Worm (Caenorhabditis elegans) whole organism, young adult: ENCODE data around the gene Y62H9A.2.

Experiments used
- B0019.2 ChIP-seq: fragments of 200-800 bp; sonication (Bioruptor generic); conservative IDR thresholded peaks from 2 replicates; pipeline ENCODE4 v1.3.6; 2022; ENCODE audit warnings: missing genetic modification reagents, missing genetic modification characterization, missing compliant biosample characterization
- C06A6.2 ChIP-seq: fragments of 200-800 bp; sonication (Bioruptor generic); conservative IDR thresholded peaks from 2 replicates; pipeline ENCODE4 v1.3.6; 2022; ENCODE audit warnings: missing genetic modification characterization, missing compliant biosample characterization
- F10E7.11 ChIP-seq: sonication (generic microtip); optimal IDR thresholded peaks from 2 replicates; lab custom pipeline; 2017; ENCODE audit warnings: mild to moderate bottlenecking, missing genetic modification characterization, moderate library complexity, missing compliant biosample characterization
- F37B4.10 ChIP-seq: fragments of 200-800 bp; sonication (Bioruptor generic); IDR thresholded peaks from 2 replicates; pipeline ENCODE4 v1.3.6; 2022; ENCODE audit warnings: missing genetic modification characterization, missing compliant biosample characterization
- F39B2.1 ChIP-seq: fragments of 200-800 bp; sonication (Bioruptor generic); IDR thresholded peaks from 2 replicates; pipeline ENCODE4 v1.3.6; 2022; ENCODE audit warnings: missing genetic modification reagents, missing genetic modification characterization, missing compliant biosample characterization
- F49E8.2 ChIP-seq: sonication (generic microtip); optimal IDR thresholded peaks from 3 replicates; lab custom pipeline; 2017; ENCODE audit warnings: missing genetic modification characterization, mild to moderate bottlenecking, missing compliant biosample characterization, antibody characterized with exemption, moderate library complexity; ENCODE audit not compliant: insufficient read depth
- F52B5.7 ChIP-seq: sonication (generic microtip); optimal IDR thresholded peaks from 2 replicates; lab custom pipeline; 2016; ENCODE audit warnings: mild to moderate bottlenecking, missing genetic modification characterization, missing compliant biosample characterization
- F57A8.1 ChIP-seq: fragments of 200-800 bp; sonication (Bioruptor generic); optimal IDR thresholded peaks from 2 replicates; lab custom pipeline; 2018; ENCODE audit warnings: mild to moderate bottlenecking, missing genetic modification characterization, moderate library complexity, missing compliant biosample characterization
- K12H6.12 ChIP-seq: fragments of 200-800 bp; sonication (Bioruptor generic); optimal IDR thresholded peaks from 2 replicates; lab custom pipeline; 2018; ENCODE audit warnings: mild to moderate bottlenecking, missing genetic modification characterization, missing compliant biosample characterization
- Y53G8AR.9 ChIP-seq: fragments of 200-800 bp; sonication (Bioruptor generic); conservative IDR thresholded peaks from 2 replicates; pipeline ENCODE4 v1.3.6; 2022; ENCODE audit warnings: missing genetic modification reagents, missing genetic modification characterization, missing compliant biosample characterization
- Y67H2A.10 ChIP-seq: fragments of 200-800 bp; sonication (Bioruptor generic); conservative IDR thresholded peaks from 2 replicates; pipeline ENCODE4 v1.3.6; 2022; ENCODE audit warnings: missing genetic modification reagents, missing genetic modification characterization, missing compliant biosample characterization
- aptf-3 ChIP-seq: fragments of 200-800 bp; sonication (Bioruptor generic); IDR thresholded peaks from 2 replicates; pipeline ENCODE4 v1.3.6; 2022; ENCODE audit warnings: missing genetic modification characterization, missing compliant biosample characterization
- athp-1 ChIP-seq: sonication (generic microtip); optimal IDR thresholded peaks from 2 replicates; lab custom pipeline; 2017; ENCODE audit warnings: mild to moderate bottlenecking, missing genetic modification characterization, missing compliant biosample characterization
- bed-2 ChIP-seq: fragments of 200-800 bp; sonication (Bioruptor generic); IDR thresholded peaks from 2 replicates; pipeline ENCODE4 v1.3.6; 2022; ENCODE audit warnings: missing genetic modification reagents, missing genetic modification characterization, missing compliant biosample characterization
- cebp-1 ChIP-seq, 2 experiments: fragments of 200-800 bp in 1 of 2; sonication (Bioruptor generic) in 1 of 2; sonication (generic microtip) in 1 of 2; IDR thresholded peaks in 1 of 2; optimal IDR thresholded peaks in 1 of 2; 2 replicates each; pipeline versions ENCODE4 v1.3.6 to Lab custom; 2017 to 2022; ENCODE audit warnings: missing compliant biosample characterization in 2 of 2, missing genetic modification characterization in 2 of 2, mild to moderate bottlenecking in 1 of 2, missing genetic modification reagents in 1 of 2, moderate library complexity in 1 of 2
- cebp-2 ChIP-seq: fragments of 200-800 bp; sonication (Bioruptor generic); IDR thresholded peaks from 2 replicates; pipeline ENCODE4 v1.3.6; 2022; ENCODE audit warnings: missing genetic modification characterization, missing compliant biosample characterization
- ceh-58 ChIP-seq: fragments of 200-800 bp; sonication (Bioruptor generic); IDR thresholded peaks from 2 replicates; pipeline ENCODE4 v1.3.6; 2022; ENCODE audit warnings: missing genetic modification characterization, missing compliant biosample characterization
- ceh-91 ChIP-seq: fragments of 200-800 bp; sonication (Bioruptor generic); IDR thresholded peaks from 2 replicates; pipeline ENCODE4 v1.3.6; 2022; ENCODE audit warnings: missing genetic modification reagents, missing genetic modification characterization, missing compliant biosample characterization
- die-1 ChIP-seq: sonication (generic microtip); optimal IDR thresholded peaks from 2 replicates; lab custom pipeline; 2016; ENCODE audit warnings: missing genotype, mild to moderate bottlenecking, missing genetic modification characterization, missing compliant biosample characterization
- dpl-1 ChIP-seq: fragments of 150-350 bp; optimal IDR thresholded peaks from 2 replicates; lab custom pipeline; 2014; ENCODE audit warnings: missing biosample characterization, missing genetic modification reagents, missing genetic modification characterization
- efl-1 ChIP-seq: fragments of 150-350 bp; optimal IDR thresholded peaks from 2 replicates; lab custom pipeline; 2014; ENCODE audit warnings: missing biosample characterization, missing genetic modification reagents, missing genetic modification characterization
- egl-18 ChIP-seq: fragments of 200-800 bp; sonication (Bioruptor generic); IDR thresholded peaks from 2 replicates; pipeline ENCODE4 v1.3.6; 2022; ENCODE audit warnings: missing genetic modification reagents, missing genetic modification characterization, missing compliant biosample characterization
- ekl-4 ChIP-seq: fragments of 200-800 bp; sonication (Bioruptor generic); IDR thresholded peaks from 2 replicates; pipeline ENCODE4 v1.3.6; 2022; ENCODE audit warnings: missing genetic modification reagents, missing genetic modification characterization, missing compliant biosample characterization
- gei-17 ChIP-seq: fragments of 200-800 bp; sonication (Bioruptor generic); optimal IDR thresholded peaks from 2 replicates; lab custom pipeline; 2018; ENCODE audit warnings: mild to moderate bottlenecking, missing genetic modification characterization, missing compliant biosample characterization
- hlh-12 ChIP-seq: sonication (generic microtip); optimal IDR thresholded peaks from 2 replicates; lab custom pipeline; 2016; ENCODE audit warnings: missing genetic modification characterization, missing compliant biosample characterization
- let-607 ChIP-seq, 2 experiments: fragments of 200-800 bp in 1 of 2; sonication (Bioruptor generic) in 1 of 2; sonication (generic microtip) in 1 of 2; optimal IDR thresholded peaks; 2 replicates each; lab custom pipeline; 2016 to 2018; ENCODE audit warnings: mild to moderate bottlenecking in 2 of 2, missing compliant biosample characterization in 2 of 2, missing genetic modification characterization in 2 of 2, moderate library complexity in 2 of 2, missing genotype in 1 of 2
- lin-26 ChIP-seq: fragments of 200-800 bp; sonication (Bioruptor generic); IDR thresholded peaks from 2 replicates; pipeline ENCODE4 v1.3.6; 2022; ENCODE audit warnings: missing genetic modification reagents, missing genetic modification characterization, missing compliant biosample characterization
- lin-54 ChIP-seq: fragments of 200-800 bp; sonication (Bioruptor generic); optimal IDR thresholded peaks from 2 replicates; lab custom pipeline; 2018; ENCODE audit warnings: mild to moderate bottlenecking, missing genetic modification characterization, missing compliant biosample characterization
- lsy-27 ChIP-seq: sonication (generic microtip); optimal IDR thresholded peaks from 2 replicates; lab custom pipeline; 2017; ENCODE audit warnings: missing genetic modification characterization, mild to moderate bottlenecking, missing compliant biosample characterization, antibody characterized with exemption, missing genotype, borderline replicate concordance; ENCODE audit not compliant: insufficient read depth
- madf-10 ChIP-seq: sonication (generic microtip); optimal IDR thresholded peaks from 2 replicates; lab custom pipeline; 2016; ENCODE audit warnings: mild to moderate bottlenecking, missing genetic modification characterization, missing compliant biosample characterization
- madf-6 ChIP-seq: fragments of 200-800 bp; sonication (Bioruptor generic); IDR thresholded peaks from 2 replicates; pipeline ENCODE4 v1.3.6; 2022; ENCODE audit warnings: missing genetic modification reagents, missing genetic modification characterization, missing compliant biosample characterization
- madf-8 ChIP-seq: fragments of 200-800 bp; sonication (Bioruptor generic); conservative IDR thresholded peaks from 2 replicates; pipeline ENCODE4 v1.3.6; 2022; ENCODE audit warnings: missing genetic modification reagents, missing genetic modification characterization, missing compliant biosample characterization
- mes-4 ChIP-seq: sonication (generic microtip); optimal IDR thresholded peaks from 2 replicates; lab custom pipeline; 2016; ENCODE audit warnings: missing genotype, missing genetic modification characterization, missing compliant biosample characterization
- mxl-1 ChIP-seq: sonication (generic microtip); optimal IDR thresholded peaks from 2 replicates; lab custom pipeline; 2016; ENCODE audit warnings: missing genetic modification characterization, missing compliant biosample characterization
- nfya-1 ChIP-seq: sonication (generic microtip); optimal IDR thresholded peaks from 2 replicates; lab custom pipeline; 2017; ENCODE audit warnings: antibody characterized with exemption, missing compliant biosample characterization, missing genetic modification characterization, borderline replicate concordance; ENCODE audit not compliant: insufficient read depth
- nhr-179 ChIP-seq: sonication (generic microtip); optimal IDR thresholded peaks from 2 replicates; lab custom pipeline; 2016; ENCODE audit warnings: mild to moderate bottlenecking, missing genetic modification characterization, missing compliant biosample characterization
- nhr-27 ChIP-seq: fragments of 200-800 bp; sonication (Bioruptor generic); optimal IDR thresholded peaks from 2 replicates; lab custom pipeline; 2018; ENCODE audit warnings: mild to moderate bottlenecking, missing genetic modification characterization, moderate library complexity, missing compliant biosample characterization
- nhr-80 ChIP-seq: sonication (generic microtip); optimal IDR thresholded peaks from 2 replicates; lab custom pipeline; 2016; ENCODE audit warnings: missing genetic modification characterization, missing compliant biosample characterization
- nhr-90 ChIP-seq: sonication (generic microtip); optimal IDR thresholded peaks from 2 replicates; lab custom pipeline; 2016; ENCODE audit warnings: missing genotype, mild to moderate bottlenecking, missing genetic modification characterization, missing compliant biosample characterization
- pha-4 ChIP-seq: fragments of 150-350 bp; sonication (generic microtip); optimal IDR thresholded peaks from 2 replicates; lab custom pipeline; 2014; ENCODE audit warnings: missing biosample characterization, missing genetic modification reagents, missing genetic modification characterization
- tbp1 ChIP-seq: fragments of 200-800 bp; sonication (Bioruptor generic); optimal IDR thresholded peaks from 2 replicates; lab custom pipeline; 2018; ENCODE audit warnings: mild to moderate bottlenecking, missing genetic modification characterization, missing compliant biosample characterization
- tbx-9 ChIP-seq: sonication (generic microtip); optimal IDR thresholded peaks from 2 replicates; lab custom pipeline; 2016; ENCODE audit warnings: borderline replicate concordance, missing genetic modification characterization, inconsistent platforms, missing compliant biosample characterization
- unc-130 ChIP-seq: sonication (generic microtip); optimal IDR thresholded peaks from 2 replicates; lab custom pipeline; 2016; ENCODE audit warnings: missing genetic modification reagents, missing genetic modification characterization, missing compliant biosample characterization
- ztf-28 ChIP-seq: fragments of 200-800 bp; sonication (Bioruptor generic); IDR thresholded peaks from 2 replicates; pipeline ENCODE4 v1.3.6; 2022; ENCODE audit warnings: missing genetic modification reagents, missing genetic modification characterization, missing compliant biosample characterization
- ztf-3 ChIP-seq: fragments of 200-800 bp; sonication (Bioruptor generic); optimal IDR thresholded peaks from 2 replicates; lab custom pipeline; 2018; ENCODE audit warnings: mild to moderate bottlenecking, missing genetic modification characterization, missing compliant biosample characterization

Gene Y62H9A.2

DNA sequence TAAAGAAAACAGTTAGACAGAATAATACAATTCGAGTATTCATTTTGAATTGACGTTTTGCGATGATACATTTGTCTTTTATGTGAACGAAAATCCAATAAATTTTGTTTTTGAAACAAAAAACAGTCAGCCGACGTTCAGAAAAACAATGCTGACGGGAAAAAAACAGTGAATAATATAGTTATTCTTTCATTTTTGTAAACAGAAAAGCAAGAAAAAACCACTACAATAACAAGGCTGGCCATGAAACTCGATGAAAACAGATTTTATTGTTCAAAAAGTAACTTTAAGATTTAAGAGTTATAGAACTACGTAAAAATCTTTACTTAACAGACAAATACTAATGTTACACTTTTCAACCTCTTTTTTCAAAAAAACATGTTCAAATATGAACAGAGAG, 27.9 kb downstream of the Y62H9A.2 start, which contains the start of gene F54F7.3:
Gene F54F7.3 (minus strand): TSS at position 101 of the 400 bp plus-strand sequence.
- no peak for TF ChIP-seq nhr-90 (tag; lab: Kevin White, UChicago)
- no peak for TF ChIP-seq nhr-80 (tag; lab: Kevin White, UChicago)
- no peak for TF ChIP-seq dpl-1
- no peak for TF ChIP-seq F49E8.2 (tag; lab: Kevin White, UChicago)
- no peak for TF ChIP-seq pha-4 (tag; lab: Kevin White, UChicago)
- TF ChIP-seq C06A6.2, result no peak
- TF ChIP-seq ceh-58 (GFP tag; lab: Robert Waterston, UW), result no peak
- no peak for TF ChIP-seq B0019.2
- no peak for TF ChIP-seq Y53G8AR.9 (GFP tag; lab: Robert Waterston, UW)
- TF ChIP-seq lin-54, result no peak
- TF ChIP-seq F57A8.1 (GFP tag; lab: Kevin White, UChicago), result no peak
- TF ChIP-seq ztf-3 (GFP tag; lab: Kevin White, UChicago), result no peak
- TF ChIP-seq egl-18 (GFP tag; lab: Robert Waterston, UW), result no peak
- no peak for TF ChIP-seq nhr-179
- TF ChIP-seq cebp-2 (GFP tag; lab: Robert Waterston, UW), result no peak
- TF ChIP-seq ekl-4 (GFP tag; lab: Robert Waterston, UW), result no peak
- TF ChIP-seq Y67H2A.10 (GFP tag; lab: Robert Waterston, UW), result no peak
- no peak for TF ChIP-seq bed-2 (GFP tag; lab: Robert Waterston, UW)
- no peak for TF ChIP-seq tbx-9
- TF ChIP-seq, all 124 proteins: peak for 0

ce11 chrX:11848618-11849017, 29.4 kb downstream of the Y62H9A.2 start, which contains the start of gene F54F7.9:
Gene F54F7.9, minus strand, starts transcription at chrX:11848718.
- TF ChIP-seq ceh-91, result no peak
- no peak for TF ChIP-seq mes-4
- no peak for TF ChIP-seq gei-17 (GFP tag; lab: Kevin White, UChicago)
- no peak for TF ChIP-seq die-1 (tag; lab: Kevin White, UChicago)
- no peak for TF ChIP-seq hlh-12 (tag; lab: Kevin White, UChicago)
- TF ChIP-seq ztf-28 (GFP tag; lab: Robert Waterston, UW), result no peak
- TF ChIP-seq F37B4.10 (GFP tag; lab: Robert Waterston, UW), result no peak
- no peak for TF ChIP-seq cebp-1 (GFP tag; IDR thresholded peaks at IDR 0.05; lab: Robert Waterston, UW)
- TF ChIP-seq cebp-1 (tag; optimal IDR thresholded peaks at IDR 0.05; lab: Kevin White, UChicago), result no peak
- TF ChIP-seq lin-26 (GFP tag; lab: Robert Waterston, UW), result no peak
- no peak for TF ChIP-seq nhr-27 (tag; lab: Kevin White, UChicago)
- TF ChIP-seq nfya-1 (tag; lab: Kevin White, UChicago), result no peak
- TF ChIP-seq F10E7.11, result no peak
- TF ChIP-seq, all 124 proteins: peak for 0

DNA sequence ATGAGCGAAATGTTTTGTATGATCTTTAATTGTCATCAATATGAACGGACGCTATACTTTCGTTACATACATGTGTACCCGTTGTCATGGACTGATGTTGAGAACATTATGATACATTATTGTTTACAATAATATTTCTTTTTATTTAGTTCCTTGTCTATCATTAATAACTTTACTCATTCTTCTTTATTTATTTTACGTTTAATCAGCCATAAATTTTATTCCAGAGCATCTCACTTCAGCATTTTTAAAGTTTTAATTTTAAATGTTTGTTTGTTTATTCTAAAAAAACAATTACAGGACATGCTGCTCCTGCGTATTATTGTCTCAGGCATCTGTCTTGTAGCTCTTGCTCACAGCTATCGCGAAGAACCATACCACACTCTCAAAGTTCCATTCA, 34.6 kb downstream of the Y62H9A.2 start, which contains the start of gene F54F7.2:
Gene F54F7.2 (plus strand): TSS at position 301 of the 400 bp plus-strand sequence.
- TF ChIP-seq lsy-27 (no peak), F52B5.7 (tag; lab: Kevin White, UChicago) (no peak), madf-8 (GFP tag; lab: Robert Waterston, UW) (no peak), nhr-179 (no peak), tbp1 (no peak), C06A6.2 (no peak), efl-1 (GFP tag; lab: Kevin White, UChicago) (no peak), mxl-1 (tag; lab: Kevin White, UChicago) (no peak), tbx-9 (no peak), unc-130 (GFP tag; lab: Kevin White, UChicago) (no peak), gei-17 (GFP tag; lab: Kevin White, UChicago) (no peak), F39B2.1 (no peak), aptf-3 (GFP tag; lab: Robert Waterston, UW) (no peak), madf-10 (tag; lab: Kevin White, UChicago) (no peak), K12H6.12 (tag; lab: Kevin White, UChicago) (no peak), die-1 (tag; lab: Kevin White, UChicago) (no peak), madf-6 (GFP tag; lab: Robert Waterston, UW) (no peak), let-607 (tag; optimal IDR thresholded peaks at IDR 0.05; lab: Kevin White, UChicago) (no peak), athp-1 (tag; lab: Kevin White, UChicago) (no peak)
